Worm (Caenorhabditis elegans) whole organism, early embryonic: ENCODE data around the gene C24A3.2.

Source experiments
- B0310.2 ChIP-seq: sonication (generic microtip); optimal IDR thresholded peaks from 2 replicates; lab custom pipeline; 2016; ENCODE audit warnings: mild to moderate bottlenecking, missing genetic modification characterization, missing compliant biosample characterization
- F13C5.2 ChIP-seq: sonication (generic microtip); optimal IDR thresholded peaks from 2 replicates; lab custom pipeline; 2017; ENCODE audit warnings: mild to moderate bottlenecking, missing genetic modification characterization, inconsistent platforms, missing compliant biosample characterization
- aly-1 ChIP-seq: sonication (generic microtip); optimal IDR thresholded peaks from 2 replicates; lab custom pipeline; 2016; ENCODE audit warnings: missing genetic modification characterization, missing compliant biosample characterization
- ama-1 ChIP-seq: fragments of 150-350 bp; optimal IDR thresholded peaks from 2 replicates; lab custom pipeline; 2014
- ceh-13 ChIP-seq: fragments of 200-800 bp; sonication (Bioruptor generic); optimal IDR thresholded peaks from 2 replicates; lab custom pipeline; 2018; ENCODE audit warnings: mild to moderate bottlenecking, missing genetic modification characterization, missing compliant biosample characterization
- ceh-36 ChIP-seq: sonication (generic microtip); optimal IDR thresholded peaks from 2 replicates; lab custom pipeline; 2016; ENCODE audit warnings: missing genetic modification characterization, inconsistent platforms, missing compliant biosample characterization
- ets-7 ChIP-seq: sonication (generic microtip); optimal IDR thresholded peaks from 2 replicates; lab custom pipeline; 2016; ENCODE audit warnings: missing genotype, missing genetic modification characterization, missing compliant biosample characterization
- flt-1 ChIP-seq: fragments of 200-800 bp; sonication (Bioruptor generic); IDR thresholded peaks from 2 replicates; pipeline ENCODE4 v1.3.6; 2022; ENCODE audit warnings: missing genetic modification characterization, missing compliant biosample characterization
- hmbx-1 ChIP-seq: sonication (generic microtip); optimal IDR thresholded peaks from 2 replicates; lab custom pipeline; 2016; ENCODE audit warnings: mild to moderate bottlenecking, missing genetic modification characterization, missing compliant biosample characterization
- hmg-4 ChIP-seq: fragments of 200-800 bp; sonication (Bioruptor generic); optimal IDR thresholded peaks from 2 replicates; lab custom pipeline; 2018; ENCODE audit warnings: mild to moderate bottlenecking, missing genetic modification characterization, missing compliant biosample characterization
- hnd-1 ChIP-seq: sonication (generic microtip); optimal IDR thresholded peaks from 2 replicates; lab custom pipeline; 2016; ENCODE audit warnings: missing genetic modification characterization, missing compliant biosample characterization
- pes-1 ChIP-seq: fragments of 200-800 bp; sonication (Bioruptor generic); IDR thresholded peaks from 2 replicates; pipeline ENCODE4 v1.3.6; 2022; ENCODE audit warnings: missing genetic modification reagents, missing genetic modification characterization, missing compliant biosample characterization
- scrt-1 ChIP-seq: fragments of 200-800 bp; sonication (Bioruptor generic); IDR thresholded peaks from 2 replicates; pipeline ENCODE4 v1.3.6; 2022; ENCODE audit warnings: missing genetic modification characterization, missing compliant biosample characterization
- sea-1 ChIP-seq: fragments of 200-800 bp; sonication (Bioruptor generic); conservative IDR thresholded peaks from 2 replicates; pipeline ENCODE4 v1.3.6; 2022; ENCODE audit warnings: missing genetic modification characterization, missing compliant biosample characterization
- tbx-11 ChIP-seq: fragments of 200-800 bp; sonication (Bioruptor generic); IDR thresholded peaks from 2 replicates; pipeline ENCODE4 v1.3.6; 2022; ENCODE audit warnings: missing genetic modification characterization, missing compliant biosample characterization
- tbx-37 ChIP-seq: fragments of 200-800 bp; sonication (Bioruptor generic); conservative IDR thresholded peaks from 2 replicates; pipeline ENCODE4 v1.3.6; 2022; ENCODE audit warnings: missing genetic modification reagents, missing genetic modification characterization, missing compliant biosample characterization
- tra-4 ChIP-seq: sonication (generic microtip); optimal IDR thresholded peaks from 2 replicates; lab custom pipeline; 2017; ENCODE audit warnings: missing genetic modification characterization, missing compliant biosample characterization

The C24A3.2 gene

DNA sequence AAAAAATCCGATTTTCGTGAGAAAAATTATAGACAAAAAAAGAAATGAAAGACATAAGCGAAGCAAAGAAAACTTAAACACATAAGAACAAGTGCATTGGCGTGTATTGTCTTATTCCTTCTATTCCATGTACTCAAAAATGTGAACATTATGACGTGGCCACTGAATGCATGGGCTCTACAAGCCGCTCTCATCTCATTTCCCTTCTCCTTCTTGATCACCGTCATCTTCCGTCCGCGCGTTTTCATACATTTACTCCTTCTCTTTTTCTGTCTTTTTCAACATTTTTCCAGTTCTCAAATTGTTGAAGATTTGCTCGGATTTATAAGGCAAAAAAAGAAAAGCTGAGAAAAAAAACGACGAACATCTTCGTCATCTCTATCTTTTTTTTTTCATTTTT is 17.2 kb downstream of the C24A3.2 start:
- no peak for TF ChIP-seq ets-7
- TF ChIP-seq ceh-36 (tag; lab: Kevin White, UChicago) = no peak
- no peak for TF ChIP-seq tbx-11 (GFP tag; lab: Robert Waterston, UW)
- no peak for TF ChIP-seq ceh-13 (GFP tag; lab: Kevin White, UChicago)
- TF ChIP-seq scrt-1 (GFP tag; lab: Robert Waterston, UW) = no peak
- no peak for TF ChIP-seq sea-1 (GFP tag; lab: Robert Waterston, UW)
- no peak for TF ChIP-seq tra-4 (tag; lab: Kevin White, UChicago)
- no peak for TF ChIP-seq F13C5.2
- TF ChIP-seq B0310.2 (tag; lab: Kevin White, UChicago) = no peak
- no peak for TF ChIP-seq hmg-4 (GFP tag; lab: Kevin White, UChicago)
- TF ChIP-seq aly-1 (tag; lab: Kevin White, UChicago) = no peak
- TF ChIP-seq hmbx-1 (tag; lab: Kevin White, UChicago) = no peak
- no peak for TF ChIP-seq hnd-1 (tag; lab: Kevin White, UChicago)
- no peak for TF ChIP-seq tbx-37 (GFP tag; lab: Robert Waterston, UW)
- TF ChIP-seq ama-1 (lab: Kevin White, UChicago) = no peak
- TF ChIP-seq flt-1 = no peak

ce11 chrX:9015420-9015819 is 18.1 kb downstream of the C24A3.2 start, which contains the start of gene T25B6.4:
Gene T25B6.4, plus strand, starts transcription at chrX:9015720.
- no peak for TF ChIP-seq tbx-11 (GFP tag; lab: Robert Waterston, UW)
- TF ChIP-seq ama-1 (lab: Kevin White, UChicago) = no peak
- TF ChIP-seq ets-7 = no peak
- no peak for TF ChIP-seq flt-1
- TF ChIP-seq pes-1 = no peak
- no peak for TF ChIP-seq F13C5.2
- no peak for TF ChIP-seq B0310.2 (tag; lab: Kevin White, UChicago)
- TF ChIP-seq ceh-13 (GFP tag; lab: Kevin White, UChicago) = no peak
- TF ChIP-seq scrt-1 (GFP tag; lab: Robert Waterston, UW) = no peak
- TF ChIP-seq ceh-36 (tag; lab: Kevin White, UChicago) = no peak
- no peak for TF ChIP-seq hnd-1 (tag; lab: Kevin White, UChicago)

ce11 chrX:9021645-9022044 is 24.3 kb downstream of the C24A3.2 start, which contains the start of gene T25B6.5:
Gene T25B6.5, minus strand, starts transcription at chrX:9021745.
- TF ChIP-seq tbx-37 (GFP tag; lab: Robert Waterston, UW) = no peak
- TF ChIP-seq hmbx-1 (tag; lab: Kevin White, UChicago) = no peak
- no peak for TF ChIP-seq pes-1
- no peak for TF ChIP-seq scrt-1 (GFP tag; lab: Robert Waterston, UW)
- no peak for TF ChIP-seq flt-1
- no peak for TF ChIP-seq tbx-11 (GFP tag; lab: Robert Waterston, UW)
- TF ChIP-seq tra-4 (tag; lab: Kevin White, UChicago) = no peak
- no peak for TF ChIP-seq aly-1 (tag; lab: Kevin White, UChicago)
- no peak for TF ChIP-seq F13C5.2
- TF ChIP-seq ceh-36 (tag; lab: Kevin White, UChicago) = no peak
- no peak for TF ChIP-seq B0310.2 (tag; lab: Kevin White, UChicago)
- TF ChIP-seq ama-1 (lab: Kevin White, UChicago) = no peak
- TF ChIP-seq hmg-4 (GFP tag; lab: Kevin White, UChicago) = no peak
- TF ChIP-seq sea-1 (GFP tag; lab: Robert Waterston, UW) = no peak
- no peak for TF ChIP-seq hnd-1 (tag; lab: Kevin White, UChicago)
- TF ChIP-seq ets-7 = no peak
- TF ChIP-seq ceh-13 (GFP tag; lab: Kevin White, UChicago) = no peak

DNA sequence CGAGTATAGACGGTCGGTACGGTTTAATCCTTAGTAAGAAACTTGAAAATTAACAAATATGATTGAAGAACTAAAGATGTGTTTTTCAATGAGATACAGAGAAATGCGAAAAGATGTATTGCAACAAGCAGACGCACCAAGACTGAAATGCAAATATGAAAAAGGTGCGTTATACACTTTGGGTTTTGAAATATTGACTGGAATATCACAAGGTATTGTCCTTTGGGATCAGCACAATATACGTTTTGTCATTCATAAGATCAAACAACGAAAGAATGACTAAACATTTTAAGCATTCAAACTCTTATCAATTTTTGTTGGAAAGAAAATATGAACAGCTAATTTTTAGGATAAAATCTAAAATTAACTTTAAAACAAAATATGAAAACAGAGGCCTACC is 25.5 kb downstream of the C24A3.2 start, which contains the start of gene T25B6.6:
TSS of gene T25B6.6 (minus strand) at position 101 of the 400 bp plus-strand sequence.
- TF ChIP-seq hnd-1 (tag; lab: Kevin White, UChicago) (no peak), B0310.2 (tag; lab: Kevin White, UChicago) (no peak), ets-7 (no peak), scrt-1 (GFP tag; lab: Robert Waterston, UW) (no peak), sea-1 (GFP tag; lab: Robert Waterston, UW) (no peak)

- TF ChIP-seq scrt-1 (GFP tag; lab: Robert Waterston, UW) (no peak), sea-1 (GFP tag; lab: Robert Waterston, UW) (no peak), pes-1 (no peak), tra-4 (tag; lab: Kevin White, UChicago) (no peak)
Measured at ce11 chrX:9023816-9024215, 26.5 kb downstream of the C24A3.2 start.

DNA sequence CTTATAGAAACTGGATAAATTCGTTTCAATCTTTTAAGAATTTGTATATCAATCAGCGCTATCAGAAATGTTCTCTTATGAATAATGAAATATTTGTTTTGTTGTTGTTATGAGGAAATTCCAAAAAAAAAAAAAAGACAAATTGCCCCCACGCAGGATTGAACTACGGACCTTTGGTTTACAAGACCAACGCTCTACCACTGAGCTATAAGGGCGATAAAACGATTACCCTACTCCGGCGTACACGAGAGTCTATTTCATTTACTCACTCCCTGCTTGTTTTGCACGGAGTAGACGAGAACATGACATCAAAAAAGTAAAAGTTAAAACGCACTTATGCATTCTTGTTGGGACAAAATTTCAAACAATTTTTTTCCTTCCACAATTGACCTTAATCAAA is 27.0 kb downstream of the C24A3.2 start:
- TF ChIP-seq hnd-1 (tag; lab: Kevin White, UChicago) (peak; percentile 41), ets-7 (no peak), hmg-4 (GFP tag; lab: Kevin White, UChicago) (no peak), tbx-11 (GFP tag; lab: Robert Waterston, UW) (0 out of 2 replicates have a peak, but pooled peaks have one; percentile 49), aly-1 (tag; lab: Kevin White, UChicago) (no peak), tbx-37 (GFP tag; lab: Robert Waterston, UW) (peak; percentile 51; the same call in 1 of the 2 replicates), ceh-13 (GFP tag; lab: Kevin White, UChicago) (no peak), tra-4 (tag; lab: Kevin White, UChicago) (peak; percentile 18)

ce11 chrX:9025484-9025883 is 28.2 kb downstream of the C24A3.2 start:
- TF ChIP-seq tbx-11 (GFP tag; lab: Robert Waterston, UW) (no peak), ceh-36 (tag; lab: Kevin White, UChicago) (no peak), tra-4 (tag; lab: Kevin White, UChicago) (no peak), hmbx-1 (tag; lab: Kevin White, UChicago) (no peak), F13C5.2 (no peak), flt-1 (no peak), hmg-4 (GFP tag; lab: Kevin White, UChicago) (no peak), scrt-1 (GFP tag; lab: Robert Waterston, UW) (no peak), tbx-37 (GFP tag; lab: Robert Waterston, UW) (no peak), aly-1 (tag; lab: Kevin White, UChicago) (no peak), ets-7 (no peak), B0310.2 (tag; lab: Kevin White, UChicago) (no peak), hnd-1 (tag; lab: Kevin White, UChicago) (no peak), ceh-13 (GFP tag; lab: Kevin White, UChicago) (no peak), sea-1 (GFP tag; lab: Robert Waterston, UW) (no peak), ama-1 (lab: Kevin White, UChicago) (no peak), pes-1 (no peak)
